Fruit fly (Drosophila melanogaster): ENCODE measurements around the gene CG17568.
A peak's percentile ranks its signal among the peaks of the same experiment; 100 is the strongest.

Gene CG17568

dm6 chr2L:19131905-19132402 is 49.5 kb downstream of the CG17568 start, which contains the start of the genes AsnRS and DCTN6-p27 (continued):
- TF ChIP-seq Eip74EF (GFP tag; optimal IDR thresholded peaks at IDR 0.05), result peak in 1 of 2 experiments; percentile 15
- TF ChIP-seq dati (GFP tag; IDR thresholded peaks at IDR 0.05), result no peak
- no peak for TF ChIP-seq CG43689 (GFP tag; IDR thresholded peaks at IDR 0.05)
- peak; percentile 6 for TF ChIP-seq CG9797 (GFP tag; optimal IDR thresholded peaks at IDR 0.05)
- TF ChIP-seq tgo (GFP tag; IDR thresholded peaks at IDR 0.05), result peak; percentile 55
- peak; percentile 33; the same call in 1 of the 2 replicates for TF ChIP-seq al (GFP tag; IDR thresholded peaks at IDR 0.05)
- no peak for TF ChIP-seq CG6854 (GFP tag; optimal IDR thresholded peaks at IDR 0.05)
- peak; percentile 39 for TF ChIP-seq Bgb (GFP tag; IDR thresholded peaks at IDR 0.05; ENCODE audit: partially characterized antibody)
- no peak for TF ChIP-seq CG9876 (GFP tag; optimal IDR thresholded peaks at IDR 0.05)
- peak; percentile 48 for TF ChIP-seq CG1233 (GFP tag; optimal IDR thresholded peaks at IDR 0.05)
- no peak for TF ChIP-seq CG17612 (GFP tag; IDR thresholded peaks at IDR 0.05)
- no peak for TF ChIP-seq dmrt99B (tag; optimal IDR thresholded peaks at IDR 0.05)
- TF ChIP-seq toy (GFP tag; IDR thresholded peaks at IDR 0.05), result no peak
- TF ChIP-seq salm (tag; optimal IDR thresholded peaks at IDR 0.05), result peak; percentile 10
- no peak for TF ChIP-seq org-1 (GFP tag; optimal IDR thresholded peaks at IDR 0.05)
- TF ChIP-seq usp (GFP tag; optimal IDR thresholded peaks at IDR 0.05), result no peak
- peak; percentile 58 for TF ChIP-seq CG18476 (GFP tag; optimal IDR thresholded peaks at IDR 0.05)
- TF ChIP-seq slbo (GFP tag; IDR thresholded peaks at IDR 0.05), result peak; percentile 83
- no peak for TF ChIP-seq tio (GFP tag; optimal IDR thresholded peaks at IDR 0.05)
- TF ChIP-seq sima (GFP tag; optimal IDR thresholded peaks at IDR 0.05), result no peak
- TF ChIP-seq CG7271 (tag; optimal IDR thresholded peaks at IDR 0.05), result no peak
- peak; percentile 68 for TF ChIP-seq Nf-YC (tag; optimal IDR thresholded peaks at IDR 0.05)
- 0 out of 3 replicates have a peak, but pooled peaks have one; percentile 57 for TF ChIP-seq CG34422 (GFP tag; IDR thresholded peaks at IDR 0.05)
- peak; percentile 75 for TF ChIP-seq Chrac-16 (GFP tag; optimal IDR thresholded peaks at IDR 0.05)
- TF ChIP-seq sug (tag; optimal IDR thresholded peaks at IDR 0.05), result peak; percentile 84
- TF ChIP-seq Lhr (GFP tag; optimal IDR thresholded peaks at IDR 0.05), result peak; percentile 19
- peak; percentile 65 for TF ChIP-seq HHEX (GFP tag; optimal IDR thresholded peaks at IDR 0.05)
- TF ChIP-seq Poxn (GFP tag; IDR thresholded peaks at IDR 0.05), result 0 out of 2 replicates have a peak, but pooled peaks have one; percentile 6
- no peak for TF ChIP-seq Taf1 (GFP tag; IDR thresholded peaks at IDR 0.05)
- 0 out of 2 replicates have a peak, but pooled peaks have one; percentile 6 for TF ChIP-seq ato (GFP tag; IDR thresholded peaks at IDR 0.05; ENCODE audit: partially characterized antibody)
- TF ChIP-seq Ssrp (tag; optimal IDR thresholded peaks at IDR 0.05), result peak; percentile 54
- TF ChIP-seq Bdp1 (GFP tag; optimal IDR thresholded peaks at IDR 0.05), result peak; percentile 39
- 0 out of 3 replicates have a peak, but pooled peaks have one; percentile 19 for TF ChIP-seq croc (GFP tag; conservative IDR thresholded peaks at IDR 0.05)
- TF ChIP-seq crc (GFP tag; optimal IDR thresholded peaks at IDR 0.05), result peak; percentile 10
- TF ChIP-seq luna (GFP tag; optimal IDR thresholded peaks at IDR 0.05), result no peak
- peak; percentile 12 for TF ChIP-seq NC2α (GFP tag; optimal IDR thresholded peaks at IDR 0.05)
- TF ChIP-seq Hr51 (GFP tag; optimal IDR thresholded peaks at IDR 0.05), result peak; percentile 46 to 65
- peak; percentile 77 for TF ChIP-seq mam (GFP tag; optimal IDR thresholded peaks at IDR 0.05)
- TF ChIP-seq seq (GFP tag; IDR thresholded peaks at IDR 0.05), result peak; percentile 34; the same call in 1 of the 2 replicates
- peak; percentile 84 for TF ChIP-seq vvl (GFP tag; IDR thresholded peaks at IDR 0.05)
- no peak for TF ChIP-seq gce (GFP tag; IDR thresholded peaks at IDR 0.05)
- TF ChIP-seq CG18011 (GFP tag; optimal IDR thresholded peaks at IDR 0.05), result peak; percentile 57
- TF ChIP-seq CG6654 (GFP tag; optimal IDR thresholded peaks at IDR 0.05), result peak; percentile 11
- TF ChIP-seq CG34224 (GFP tag; IDR thresholded peaks at IDR 0.05; ENCODE audit: partially characterized antibody), result peak; percentile 71
- TF ChIP-seq CG12769 (tag; optimal IDR thresholded peaks at IDR 0.05), result no peak
- TF ChIP-seq tup (GFP tag; optimal IDR thresholded peaks at IDR 0.05), result peak; percentile 63
- TF ChIP-seq Hsf (GFP tag; optimal IDR thresholded peaks at IDR 0.05), result peak; percentile 72
- peak; percentile 79 for TF ChIP-seq zfh2 (GFP tag; optimal IDR thresholded peaks at IDR 0.05)
- peak; percentile 52 for TF ChIP-seq Ada2b (GFP tag; IDR thresholded peaks at IDR 0.05)
- peak in 1 of 2 experiments; percentile 78 for TF ChIP-seq insv (GFP tag; optimal IDR thresholded peaks at IDR 0.05)
